Fruit fly (Drosophila melanogaster) whole organism, embryonic: ENCODE measurements around the gene mRpL30.
A peak's percentile ranks its signal among the peaks of the same experiment; 100 is the strongest.

ENCODE experiments used
- Awh ChIP-seq: fragments of 200-800 bp; sonication (Bioruptor generic); IDR thresholded peaks from 2 replicates; pipeline ENCODE4, ENCODE4 v1.3.6; 2022; ENCODE audit warnings: missing biosample characterization, missing genetic modification characterization
- BEAF-32 ChIP-seq: fragments of 200-800 bp; sonication (Bioruptor generic); optimal IDR thresholded peaks from 3 replicates; lab custom pipeline; 2017; ENCODE audit warnings: missing biosample characterization, missing genetic modification characterization, mild to moderate bottlenecking, moderate library complexity, missing genetic modification reagents
- Bgb ChIP-seq: fragments of 200-800 bp; sonication (Bioruptor generic); IDR thresholded peaks from 2 replicates; pipeline ENCODE4 v1.3.6; 2022; ENCODE audit warnings: missing biosample characterization, missing genetic modification characterization; ENCODE audit not compliant: partially characterized antibody
- CG10366 ChIP-seq: fragments of 200-800 bp; sonication (Bioruptor generic); IDR thresholded peaks from 2 replicates; pipeline ENCODE4 v1.3.6; 2022; ENCODE audit warnings: missing biosample characterization, missing genetic modification characterization
- CG11560 ChIP-seq: fragments of 200-800 bp; sonication (Bioruptor generic); IDR thresholded peaks from 3 replicates; pipeline ENCODE4 v1.3.6; 2022; ENCODE audit warnings: missing biosample characterization, missing genetic modification characterization
- CG11723 ChIP-seq: fragments of 200-800 bp; sonication (Bioruptor generic); optimal IDR thresholded peaks from 2 replicates; lab custom pipeline; 2017; ENCODE audit warnings: missing biosample characterization, mild to moderate bottlenecking, missing genetic modification characterization
- CG12299 ChIP-seq: fragments of 200-800 bp; sonication (Bioruptor generic); optimal IDR thresholded peaks from 2 replicates; lab custom pipeline; 2018; ENCODE audit warnings: missing biosample characterization, mild to moderate bottlenecking, missing genetic modification characterization
- CG12391 ChIP-seq: fragments of 200-800 bp; sonication (Bioruptor generic); optimal IDR thresholded peaks from 3 replicates; lab custom pipeline; 2018; ENCODE audit warnings: missing biosample characterization, mild to moderate bottlenecking, missing genetic modification characterization, moderate library complexity
- CG13775 ChIP-seq: fragments of 200-800 bp; sonication (Bioruptor generic); optimal IDR thresholded peaks from 3 replicates; lab custom pipeline; 2017; ENCODE audit warnings: missing biosample characterization, mild to moderate bottlenecking, missing genetic modification characterization
- CG1602 ChIP-seq: fragments of 200-800 bp; sonication (Bioruptor generic); optimal IDR thresholded peaks from 3 replicates; lab custom pipeline; 2016; ENCODE audit warnings: missing biosample characterization, missing genetic modification characterization
- CG1603 ChIP-seq: fragments of 200-800 bp; sonication (Bioruptor generic); optimal IDR thresholded peaks from 2 replicates; lab custom pipeline; 2019; ENCODE audit warnings: missing biosample characterization, mild to moderate bottlenecking, missing genetic modification characterization, moderate library complexity
- CG16813 ChIP-seq: fragments of 200-800 bp; sonication (Bioruptor generic); IDR thresholded peaks from 3 replicates; pipeline ENCODE4 v1.3.6; 2022; ENCODE audit warnings: missing biosample characterization, missing genetic modification characterization; ENCODE audit not compliant: partially characterized antibody
- CG17186 ChIP-seq: fragments of 200-800 bp; sonication (Bioruptor generic); optimal IDR thresholded peaks from 3 replicates; lab custom pipeline; 2017; ENCODE audit warnings: missing biosample characterization, missing genetic modification reagents, missing genetic modification characterization
- CG1792 ChIP-seq: fragments of 200-800 bp; sonication (Bioruptor generic); optimal IDR thresholded peaks from 2 replicates; lab custom pipeline; 2016; ENCODE audit warnings: missing biosample characterization, missing genetic modification characterization
- CG1832 ChIP-seq: fragments of 200-800 bp; sonication (Bioruptor generic); optimal IDR thresholded peaks from 2 replicates; lab custom pipeline; 2017; ENCODE audit warnings: missing biosample characterization, mild to moderate bottlenecking, missing genetic modification characterization, inconsistent platforms
- CG18619 ChIP-seq: fragments of 200-800 bp; sonication (Bioruptor generic); optimal IDR thresholded peaks from 3 replicates; lab custom pipeline; 2017; ENCODE audit warnings: missing biosample characterization, mild to moderate bottlenecking, missing genetic modification characterization
- CG2120 ChIP-seq: fragments of 200-800 bp; sonication (Bioruptor generic); optimal IDR thresholded peaks from 3 replicates; lab custom pipeline; 2016; ENCODE audit warnings: missing biosample characterization, missing genetic modification characterization
- CG30431 ChIP-seq: fragments of 200-800 bp; sonication (Bioruptor generic); optimal IDR thresholded peaks from 2 replicates; lab custom pipeline; 2017; ENCODE audit warnings: missing biosample characterization, missing genetic modification characterization
- CG34224 ChIP-seq: fragments of 200-800 bp; sonication (Bioruptor generic); IDR thresholded peaks from 3 replicates; pipeline ENCODE4 v1.3.6; 2022; ENCODE audit warnings: missing biosample characterization, missing genetic modification characterization; ENCODE audit not compliant: partially characterized antibody
- CG3726 ChIP-seq: fragments of 200-800 bp; sonication (Bioruptor generic); IDR thresholded peaks from 3 replicates; pipeline ENCODE4, ENCODE4 v1.3.6; 2022; ENCODE audit warnings: missing biosample characterization, missing genetic modification characterization
- CG3847 ChIP-seq: fragments of 200-800 bp; sonication (Bioruptor generic); IDR thresholded peaks from 2 replicates; pipeline ENCODE4 v1.3.6; 2022; ENCODE audit warnings: missing biosample characterization, missing genetic modification characterization
- CG3995 ChIP-seq: fragments of 200-800 bp; sonication (Bioruptor generic); optimal IDR thresholded peaks from 3 replicates; lab custom pipeline; 2016; ENCODE audit warnings: missing biosample characterization, missing genetic modification characterization
- CG4328 ChIP-seq: fragments of 200-800 bp; sonication (Bioruptor generic); optimal IDR thresholded peaks from 3 replicates; lab custom pipeline; 2017; ENCODE audit warnings: missing biosample characterization, missing genetic modification reagents, missing genetic modification characterization
- CG8359 ChIP-seq: fragments of 200-800 bp; sonication (Bioruptor generic); optimal IDR thresholded peaks from 2 replicates; lab custom pipeline; 2017; ENCODE audit warnings: missing biosample characterization, mild to moderate bottlenecking, missing genetic modification characterization, borderline replicate concordance
- CG9817 ChIP-seq: fragments of 200-800 bp; sonication (Bioruptor generic); optimal IDR thresholded peaks from 2 replicates; lab custom pipeline; 2018; ENCODE audit warnings: missing biosample characterization, mild to moderate bottlenecking, missing genetic modification characterization, moderate library complexity
- Deaf1 ChIP-seq: fragments of 200-800 bp; optimal IDR thresholded peaks from 3 replicates; lab custom pipeline; 2019; ENCODE audit warnings: missing biosample characterization, mild to moderate bottlenecking, missing genetic modification characterization, moderate library complexity
- Dll ChIP-seq: fragments of 200-800 bp; sonication (Bioruptor generic); IDR thresholded peaks from 4 replicates; pipeline ENCODE4 v1.3.6; 2022; ENCODE audit warnings: missing biosample characterization, missing genetic modification characterization; ENCODE audit not compliant: partially characterized antibody
- Dref ChIP-seq: fragments of 200-800 bp; sonication (Bioruptor generic); IDR thresholded peaks from 2 replicates; pipeline ENCODE4 v1.3.6; 2022; ENCODE audit warnings: missing biosample characterization, missing genetic modification characterization
- Gsc ChIP-seq: fragments of 200-800 bp; sonication (Bioruptor generic); IDR thresholded peaks from 2 replicates; pipeline ENCODE4 v1.3.6; 2022; ENCODE audit warnings: missing biosample characterization, missing genetic modification characterization
- HmgZ ChIP-seq: fragments of 200-800 bp; sonication (Bioruptor generic); optimal IDR thresholded peaks from 2 replicates; lab custom pipeline; 2018; ENCODE audit warnings: missing biosample characterization, mild to moderate bottlenecking, missing genetic modification characterization
- MBD-R2 ChIP-seq: fragments of 200-800 bp; sonication (Bioruptor generic); IDR thresholded peaks from 2 replicates; pipeline ENCODE4 v1.3.6; 2022; ENCODE audit warnings: missing biosample characterization, missing genetic modification characterization
- Mad ChIP-seq: fragments of 200-800 bp; sonication (Bioruptor generic); optimal IDR thresholded peaks from 2 replicates; lab custom pipeline; 2016; ENCODE audit warnings: missing biosample characterization, missing genetic modification characterization
- Myb ChIP-seq: fragments of 200-800 bp; sonication (Bioruptor generic); optimal IDR thresholded peaks from 2 replicates; lab custom pipeline; 2016; ENCODE audit warnings: missing biosample characterization, missing genetic modification characterization
- Nf-YA ChIP-seq: fragments of 200-800 bp; sonication (Bioruptor generic); IDR thresholded peaks from 2 replicates; pipeline ENCODE4 v1.3.6; 2022; ENCODE audit warnings: missing biosample characterization, missing genetic modification characterization
- Nf-YB ChIP-seq: fragments of 200-800 bp; sonication (Bioruptor generic); optimal IDR thresholded peaks from 3 replicates; lab custom pipeline; 2019; ENCODE audit warnings: missing biosample characterization, mild to moderate bottlenecking, missing genetic modification characterization, moderate library complexity
- Sin3A ChIP-seq: fragments of >200 bp; optimal IDR thresholded peaks from 2 replicates; lab custom pipeline; 2018
- YL-1 ChIP-seq: fragments of 200-800 bp; sonication (Bioruptor generic); optimal IDR thresholded peaks from 3 replicates; lab custom pipeline; 2017; ENCODE audit warnings: missing biosample characterization, mild to moderate bottlenecking, missing genetic modification characterization
- bcd ChIP-seq: fragments of 200-800 bp; sonication (Bioruptor generic); optimal IDR thresholded peaks from 2 replicates; lab custom pipeline; 2017; ENCODE audit warnings: missing biosample characterization, mild to moderate bottlenecking, missing genetic modification characterization
- dati ChIP-seq: fragments of 200-800 bp; sonication (Bioruptor generic); IDR thresholded peaks from 2 replicates; pipeline ENCODE4 v1.3.6; 2022; ENCODE audit warnings: missing biosample characterization, missing genetic modification characterization
- gcm2 ChIP-seq: fragments of 200-800 bp; sonication (Bioruptor generic); optimal IDR thresholded peaks from 2 replicates; lab custom pipeline; 2016; ENCODE audit warnings: missing biosample characterization, missing genetic modification characterization
- gem ChIP-seq: fragments of 200-800 bp; sonication (Bioruptor generic); optimal IDR thresholded peaks from 2 replicates; lab custom pipeline; 2019; ENCODE audit warnings: missing biosample characterization, mild to moderate bottlenecking, missing genetic modification characterization, moderate library complexity
- her ChIP-seq: fragments of 200-800 bp; sonication (Bioruptor generic); optimal IDR thresholded peaks from 2 replicates; lab custom pipeline; 2016; ENCODE audit warnings: missing biosample characterization, missing genetic modification characterization
- nerfin-2 ChIP-seq: fragments of 200-800 bp; sonication (Bioruptor generic); IDR thresholded peaks from 2 replicates; pipeline ENCODE4 v1.3.6; 2022; ENCODE audit warnings: missing biosample characterization, missing genetic modification characterization; ENCODE audit not compliant: partially characterized antibody
- nmo ChIP-seq: fragments of 200-800 bp; sonication (Bioruptor generic); optimal IDR thresholded peaks from 2 replicates; lab custom pipeline; 2018; ENCODE audit warnings: missing biosample characterization, mild to moderate bottlenecking, missing genetic modification characterization, moderate library complexity
- repo ChIP-seq: fragments of 200-800 bp; sonication (Bioruptor generic); optimal IDR thresholded peaks from 2 replicates; lab custom pipeline; 2016; ENCODE audit warnings: missing biosample characterization, missing genetic modification characterization
- rib ChIP-seq: fragments of 200-800 bp; sonication (Bioruptor generic); IDR thresholded peaks from 2 replicates; pipeline ENCODE4 v1.3.6; 2022; ENCODE audit warnings: missing biosample characterization, missing genetic modification characterization
- row ChIP-seq: fragments of 200-800 bp; sonication (Bioruptor generic); IDR thresholded peaks from 3 replicates; pipeline ENCODE4 v1.3.6; 2022; ENCODE audit warnings: missing biosample characterization, missing genetic modification characterization
- run ChIP-seq: fragments of 200-800 bp; sonication (Bioruptor generic); optimal IDR thresholded peaks from 3 replicates; lab custom pipeline; 2018; ENCODE audit warnings: missing biosample characterization, mild to moderate bottlenecking, missing genetic modification characterization
- sna ChIP-seq: fragments of 200-800 bp; sonication (Bioruptor generic); IDR thresholded peaks from 2 replicates; pipeline ENCODE4 v1.3.6; 2022; ENCODE audit warnings: missing biosample characterization, missing genetic modification characterization; ENCODE audit not compliant: partially characterized antibody
- sqz ChIP-seq: fragments of 200-800 bp; sonication (Bioruptor generic); optimal IDR thresholded peaks from 3 replicates; lab custom pipeline; 2018; ENCODE audit warnings: missing biosample characterization, mild to moderate bottlenecking, missing genetic modification characterization
- usp ChIP-seq: fragments of >200 bp; optimal IDR thresholded peaks from 2 replicates; lab custom pipeline; 2017; ENCODE audit warnings: missing biosample characterization, missing genetic modification characterization
- wdn ChIP-seq: fragments of 200-800 bp; sonication (Bioruptor generic); IDR thresholded peaks from 2 replicates; pipeline ENCODE4 v1.3.6; 2022; ENCODE audit warnings: missing biosample characterization, missing genetic modification characterization

Gene mRpL30

dm6 chrX:4644768-4645167, 2.9 kb upstream of the mRpL30 start, which contains the start of gene CG3062:
CG3062 (minus strand) TSS chrX:4644868.
- TF ChIP-seq Nf-YB (GFP tag; lab: Kevin White, UChicago), result no peak
- TF ChIP-seq sqz (GFP tag; lab: Kevin White, UChicago), result no peak
- TF ChIP-seq usp, result no peak
- TF ChIP-seq Nf-YA (GFP tag; lab: Robert Waterston, UW), result no peak
- TF ChIP-seq CG30431 (GFP tag; lab: Kevin White, UChicago), result no peak
- no peak for TF ChIP-seq Deaf1 (tag; lab: Kevin White, UChicago)
- no peak for TF ChIP-seq CG12299
- no peak for TF ChIP-seq CG12391 (tag; lab: Kevin White, UChicago)
- TF ChIP-seq dati, result no peak
- TF ChIP-seq CG3726 (GFP tag; lab: Robert Waterston, UW), result no peak
- TF ChIP-seq gem, result no peak
- no peak for TF ChIP-seq her
- TF ChIP-seq Gsc (GFP tag; lab: Robert Waterston, UW), result no peak
- no peak for TF ChIP-seq CG10366 (GFP tag; lab: Robert Waterston, UW)
- TF ChIP-seq row (GFP tag; lab: Robert Waterston, UW), result no peak
- TF ChIP-seq CG8359, result no peak
- no peak for TF ChIP-seq run (tag; lab: Kevin White, UChicago)
- TF ChIP-seq CG3995 (GFP tag; lab: Kevin White, UChicago), result no peak
- TF ChIP-seq CG11723, result no peak
- no peak for TF ChIP-seq HmgZ (tag; lab: Kevin White, UChicago)

- TF ChIP-seq nerfin-2, result peak; percentile 93
- TF ChIP-seq BEAF-32 (GFP tag; lab: Kevin White, UChicago), result peak; percentile 81
- peak; percentile 1 for TF ChIP-seq CG13775 (GFP tag; lab: Kevin White, UChicago)
- TF ChIP-seq Bgb, result peak; percentile 85
- peak; percentile 73 for TF ChIP-seq Dref (GFP tag; lab: Robert Waterston, UW)
- peak; percentile 39 for TF ChIP-seq Mad (GFP tag; lab: Kevin White, UChicago)
- peak; percentile 93 for TF ChIP-seq sna (GFP tag; lab: Robert Waterston, UW)
- TF ChIP-seq CG34224 (GFP tag; lab: Robert Waterston, UW), result peak; percentile 90
- TF ChIP-seq wdn (GFP tag; lab: Robert Waterston, UW), result no peak
- no peak for TF ChIP-seq CG3847 (GFP tag; lab: Robert Waterston, UW)
- TF ChIP-seq CG11560 (tag; lab: Robert Waterston, UW), result no peak
- TF ChIP-seq bcd (GFP tag; lab: Kevin White, UChicago), result no peak
- TF ChIP-seq Sin3A (lab: Kevin White, UChicago), result no peak
- TF ChIP-seq rib, result no peak
- TF ChIP-seq CG1832 (GFP tag; lab: Kevin White, UChicago), result no peak
- no peak for TF ChIP-seq CG18619 (GFP tag; lab: Kevin White, UChicago)
- TF ChIP-seq HmgZ (tag; lab: Kevin White, UChicago), result peak; percentile 19
- peak; percentile 90 for TF ChIP-seq CG16813
- no peak for TF ChIP-seq repo (GFP tag; lab: Kevin White, UChicago)
- TF ChIP-seq nmo (GFP tag; lab: Kevin White, UChicago), result peak; percentile 42
- peak; percentile 83 for TF ChIP-seq MBD-R2 (GFP tag; lab: Robert Waterston, UW)
- no peak for TF ChIP-seq CG1602 (GFP tag; lab: Kevin White, UChicago)
- TF ChIP-seq gcm2 (GFP tag; lab: Kevin White, UChicago), result no peak
- peak; percentile 25 for TF ChIP-seq Myb
- peak; percentile 7 for TF ChIP-seq YL-1 (GFP tag; lab: Kevin White, UChicago)
- TF ChIP-seq CG9817 (tag; lab: Kevin White, UChicago), result no peak
- TF ChIP-seq CG1603 (tag; lab: Kevin White, UChicago), result peak; percentile 74
- TF ChIP-seq CG1792 (GFP tag; lab: Kevin White, UChicago), result no peak
- TF ChIP-seq Awh (GFP tag; lab: Robert Waterston, UW), result no peak
- TF ChIP-seq CG2120 (GFP tag; lab: Kevin White, UChicago), result peak; percentile 30
- no peak for TF ChIP-seq CG4328 (GFP tag; lab: Kevin White, UChicago)
- TF ChIP-seq Dll (GFP tag; lab: Robert Waterston, UW), result peak; percentile 92
- peak; percentile 45 for TF ChIP-seq CG17186 (GFP tag; lab: Kevin White, UChicago)
These were observed 2.1 kb downstream of the mRpL30 start, which contains the start of the genes Cbp80 and Torsin for dm6 chrX:4649751-4650150. Cbp80 (plus strand) TSS chrX:4650015. Torsin (minus strand) TSS chrX:4650032.
